Worm (Caenorhabditis elegans): ENCODE data around the gene Y57G11C.14.
"Not testable (repeated sequence)": the region's sequence is repeated elsewhere in the genome, so short reads cannot be mapped to it uniquely, and the experiment has no call there.

ce11 chrIV:14843062-14843461 lies 44.0 kb downstream of the Y57G11C.14 start, which contains the start of gene Y57G11C.20:
- not testable (repeated sequence) for TF ChIP-seq ztf-29 (GFP tag; IDR thresholded peaks at IDR 0.05); ztf-23 (GFP tag; IDR thresholded peaks at IDR 0.05); cog-1 (tag; optimal IDR thresholded peaks at IDR 0.05)
